Fruit fly (Drosophila melanogaster): ENCODE data around the gene CG34178.

CG34178 gene

dm6 chr2L:4440881-4441737 is 7.4 kb downstream of the CG34178 start, which contains the start of gene CG15431:
CG15431 (minus strand) TSS chr2L:4441282.
- no peak for TF ChIP-seq Ssrp (tag; optimal IDR thresholded peaks at IDR 0.05)
- no peak for TF ChIP-seq Abd-B (GFP tag; optimal IDR thresholded peaks at IDR 0.05)
- peak; percentile 65 for TF ChIP-seq ewg (GFP tag; optimal IDR thresholded peaks at IDR 0.05)
- no peak for TF ChIP-seq wdn (GFP tag; IDR thresholded peaks at IDR 0.05)
- no peak for TF ChIP-seq CG8281 (tag; optimal IDR thresholded peaks at IDR 0.05)
- no peak for TF ChIP-seq Dfd (GFP tag; optimal IDR thresholded peaks at IDR 0.05)
- peak; percentile 81 for TF ChIP-seq abd-A (tag; optimal IDR thresholded peaks at IDR 0.05)
- TF ChIP-seq lmd (GFP tag; IDR thresholded peaks at IDR 0.05), result peak; percentile 56; the same call in 1 of the 2 replicates
- peak; percentile 58 for TF ChIP-seq CG32767 (GFP tag; IDR thresholded peaks at IDR 0.05)
- TF ChIP-seq CG9817 (tag; optimal IDR thresholded peaks at IDR 0.05), result peak; percentile 29
- TF ChIP-seq rib (GFP tag; IDR thresholded peaks at IDR 0.05), result peak; percentile 65
- no peak for TF ChIP-seq Usf (GFP tag; optimal IDR thresholded peaks at IDR 0.05)
- TF ChIP-seq Atf3 (GFP tag; optimal IDR thresholded peaks at IDR 0.05), result no peak
- no peak for TF ChIP-seq HmgD (GFP tag; optimal IDR thresholded peaks at IDR 0.05)
- no peak for TF ChIP-seq dmrt11E (tag; optimal IDR thresholded peaks at IDR 0.05)
- peak in 1 of 2 experiments; percentile 3 for TF ChIP-seq chif (GFP tag; optimal IDR thresholded peaks at IDR 0.05)
- TF ChIP-seq CoRest (tag; optimal IDR thresholded peaks at IDR 0.05), result peak; percentile 47
- TF ChIP-seq cas (GFP tag; IDR thresholded peaks at IDR 0.05), result no peak
- no peak for TF ChIP-seq jumu (GFP tag; optimal IDR thresholded peaks at IDR 0.05)
- no peak for TF ChIP-seq CG8290 (GFP tag; optimal IDR thresholded peaks at IDR 0.05)
- TF ChIP-seq CG8290 (tag; optimal IDR thresholded peaks at IDR 0.05), result no peak
- TF ChIP-seq Eip74EF (GFP tag; optimal IDR thresholded peaks at IDR 0.05), result peak in 1 of 2 experiments; percentile 53
- TF ChIP-seq trh (GFP tag; optimal IDR thresholded peaks at IDR 0.05), result no peak
- no peak for TF ChIP-seq Lpt (GFP tag; optimal IDR thresholded peaks at IDR 0.05)
- peak; percentile 31; the same call in 1 of the 2 replicates for TF ChIP-seq stc (GFP tag; IDR thresholded peaks at IDR 0.05)
- TF ChIP-seq CG8924 (tag; optimal IDR thresholded peaks at IDR 0.05), result peak; percentile 56
- TF ChIP-seq gsb-n (tag; optimal IDR thresholded peaks at IDR 0.05), result no peak
- TF ChIP-seq CG10267 (tag; optimal IDR thresholded peaks at IDR 0.05), result peak; percentile 37
- 0 out of 2 replicates have a peak, but pooled peaks have one; percentile 8 for TF ChIP-seq CG14667 (GFP tag; IDR thresholded peaks at IDR 0.05)
- no peak for TF ChIP-seq Six4 (GFP tag; optimal IDR thresholded peaks at IDR 0.05)
- TF ChIP-seq CG2199 (GFP tag; IDR thresholded peaks at IDR 0.05), result no peak; the same call in 2 of the 3 replicates
- TF ChIP-seq Bteb2 (GFP tag; optimal IDR thresholded peaks at IDR 0.05), result peak; percentile 29
- TF ChIP-seq CG32532 (GFP tag; IDR thresholded peaks at IDR 0.05), result peak; percentile 76
- peak; percentile 59; the same call in 1 of the 3 replicates for TF ChIP-seq CG3726 (GFP tag; IDR thresholded peaks at IDR 0.05)
- no peak for TF ChIP-seq bsh (GFP tag; optimal IDR thresholded peaks at IDR 0.05)
- no peak for TF ChIP-seq bowl (GFP tag; IDR thresholded peaks at IDR 0.05)
- TF ChIP-seq pb (GFP tag; optimal IDR thresholded peaks at IDR 0.05), result no peak
- peak; percentile 66 for TF ChIP-seq unpg (GFP tag; optimal IDR thresholded peaks at IDR 0.05)
- 0 out of 3 replicates have a peak, but pooled peaks have one; percentile 22 for TF ChIP-seq so (GFP tag; IDR thresholded peaks at IDR 0.05)
- no peak for TF ChIP-seq Scr (GFP tag; IDR thresholded peaks at IDR 0.05; ENCODE audit: partially characterized antibody)
- TF ChIP-seq CG3407 (GFP tag; optimal IDR thresholded peaks at IDR 0.05), result no peak
- no peak for TF ChIP-seq fru (optimal IDR thresholded peaks at IDR 0.05)
- no peak for TF ChIP-seq yki (optimal IDR thresholded peaks at IDR 0.05)
- peak; percentile 43 for TF ChIP-seq BtbVII (GFP tag; optimal IDR thresholded peaks at IDR 0.05)
- TF ChIP-seq gt (GFP tag; IDR thresholded peaks at IDR 0.05), result no peak
- TF ChIP-seq CG34422 (GFP tag; IDR thresholded peaks at IDR 0.05), result 0 out of 3 replicates have a peak, but pooled peaks have one; percentile 47
- no peak for TF ChIP-seq mirr (GFP tag; optimal IDR thresholded peaks at IDR 0.05)
- peak; percentile 67 for TF ChIP-seq NfI (GFP tag; optimal IDR thresholded peaks at IDR 0.05)
- no peak for TF ChIP-seq org-1 (GFP tag; optimal IDR thresholded peaks at IDR 0.05)
- no peak for TF ChIP-seq hth (optimal IDR thresholded peaks at IDR 0.05)
